Fruit fly (Drosophila melanogaster) whole organism, wandering third instar larva: ENCODE data around the gene CG4338.
A peak's percentile ranks its signal among the peaks of the same experiment; 100 is the strongest.

ENCODE experiments used
- Abd-B ChIP-seq: fragments of >200 bp; optimal IDR thresholded peaks from 2 replicates; lab custom pipeline; 2017; ENCODE audit warnings: missing biosample characterization, missing genetic modification characterization
- CG32264 ChIP-seq: fragments of 200-800 bp; sonication (Bioruptor generic); optimal IDR thresholded peaks from 2 replicates; lab custom pipeline; 2016; ENCODE audit warnings: missing biosample characterization, missing genetic modification characterization
- CG9705 ChIP-seq: fragments of 200-800 bp; sonication (Bioruptor generic); optimal IDR thresholded peaks from 2 replicates; lab custom pipeline; 2018; ENCODE audit warnings: missing biosample characterization, mild to moderate bottlenecking, missing genetic modification characterization
- CrebA ChIP-seq: fragments of 200-800 bp; sonication (Bioruptor generic); optimal IDR thresholded peaks from 2 replicates; lab custom pipeline; 2016; ENCODE audit warnings: missing biosample characterization, mild to moderate bottlenecking, missing genetic modification characterization, borderline replicate concordance
- Dfd ChIP-seq: fragments of >200 bp; optimal IDR thresholded peaks from 2 replicates; lab custom pipeline; 2017; ENCODE audit warnings: missing biosample characterization, missing genetic modification characterization
- Dif ChIP-seq: fragments of 200-275, 200-300 bp; sonication (Bioruptor generic); optimal IDR thresholded peaks from 2 replicates; lab custom pipeline; 2018; ENCODE audit warnings: missing biosample characterization, missing genetic modification characterization; ENCODE audit not compliant: partially characterized antibody
- GATAd ChIP-seq: sonication (Bioruptor generic); optimal IDR thresholded peaks from 2 replicates; lab custom pipeline; 2016; ENCODE audit warnings: missing biosample characterization, missing genetic modification characterization
- HLH106 ChIP-seq: fragments of 200-800 bp; optimal IDR thresholded peaks from 3 replicates; lab custom pipeline; 2019; ENCODE audit warnings: missing biosample characterization, mild to moderate bottlenecking, missing genetic modification characterization, moderate library complexity
- Hnf4 ChIP-seq: fragments of 200-800 bp; sonication (Bioruptor generic); optimal IDR thresholded peaks from 2 replicates; lab custom pipeline; 2016; ENCODE audit warnings: missing biosample characterization, mild to moderate bottlenecking, missing genetic modification characterization
- Hr78 ChIP-seq: fragments of >200 bp; optimal IDR thresholded peaks from 2 replicates; lab custom pipeline; 2017; ENCODE audit warnings: missing biosample characterization, missing genetic modification characterization
- Hr83 ChIP-seq: fragments of 200-300 bp; sonication (Bioruptor generic); optimal IDR thresholded peaks from 2 replicates; lab custom pipeline; 2016; ENCODE audit warnings: missing biosample characterization, mild to moderate bottlenecking, missing genetic modification characterization, moderate library complexity; ENCODE audit not compliant: poor library complexity, severe bottlenecking
- Jra ChIP-seq: sonication (Bioruptor generic); optimal IDR thresholded peaks from 2 replicates; lab custom pipeline; 2016; ENCODE audit warnings: missing biosample characterization, missing genetic modification characterization
- Mio ChIP-seq: sonication (Bioruptor generic); optimal IDR thresholded peaks from 2 replicates; lab custom pipeline; 2016; ENCODE audit warnings: missing biosample characterization, missing genetic modification characterization
- Myc ChIP-seq: fragments of >200 bp; optimal IDR thresholded peaks from 2 replicates; lab custom pipeline; 2017
- N ChIP-seq: fragments of >200 bp; optimal IDR thresholded peaks from 2 replicates; lab custom pipeline; 2018; ENCODE audit warnings: missing biosample characterization, missing external identifiers, missing genetic modification characterization
- OdsH ChIP-seq: fragments of 200-800 bp; sonication (Bioruptor generic); optimal IDR thresholded peaks from 2 replicates; lab custom pipeline; 2016; ENCODE audit warnings: missing biosample characterization, mild to moderate bottlenecking, missing genetic modification characterization
- Rel ChIP-seq, 2 experiments: fragments of 200-800 bp; sonication (Bioruptor generic) in 1 of 2; optimal IDR thresholded peaks; 2 replicates in 1 of 2; 3 replicates in 1 of 2; lab custom pipeline; 2016 to 2019; ENCODE audit warnings: mild to moderate bottlenecking in 2 of 2, missing biosample characterization in 2 of 2, missing genetic modification characterization in 2 of 2, moderate library complexity in 1 of 2
- Sp1 ChIP-seq: fragments of 200-800 bp; sonication (Bioruptor generic); optimal IDR thresholded peaks from 3 replicates; lab custom pipeline; 2019; ENCODE audit warnings: missing biosample characterization, mild to moderate bottlenecking, missing genetic modification characterization, moderate library complexity
- Vsx2 ChIP-seq: fragments of 200-300, 225-300 bp; sonication (Bioruptor generic); optimal IDR thresholded peaks from 2 replicates; lab custom pipeline; 2018; ENCODE audit warnings: missing biosample characterization, missing genetic modification characterization; ENCODE audit not compliant: partially characterized antibody
- br ChIP-seq: fragments of 200-800 bp; sonication (Bioruptor generic); optimal IDR thresholded peaks from 2 replicates; lab custom pipeline; 2016; ENCODE audit warnings: missing biosample characterization, missing genetic modification characterization
- brk ChIP-seq: fragments of 200-800 bp; sonication (Bioruptor generic); optimal IDR thresholded peaks from 2 replicates; lab custom pipeline; 2016; ENCODE audit warnings: missing biosample characterization, mild to moderate bottlenecking, missing genetic modification characterization
- dl ChIP-seq, 2 experiments: fragments of 175-275, 200-275 bp in 1 of 2; fragments of 200-275 bp in 1 of 2; sonication (Bioruptor generic); optimal IDR thresholded peaks; lab custom pipeline; 2018; ENCODE audit warnings: mild to moderate bottlenecking in 2 of 2, missing biosample characterization in 2 of 2, missing genetic modification characterization in 2 of 2, moderate library complexity in 2 of 2; ENCODE audit not compliant: partially characterized antibody in 2 of 2, insufficient read depth in 1 of 2
- dmrt93B ChIP-seq: fragments of 200-800 bp; sonication (Bioruptor generic); optimal IDR thresholded peaks from 2 replicates; lab custom pipeline; 2018; ENCODE audit warnings: missing biosample characterization, mild to moderate bottlenecking, missing genetic modification characterization
- dsf ChIP-seq: sonication (Bioruptor generic); optimal IDR thresholded peaks from 2 replicates; lab custom pipeline; 2016; ENCODE audit warnings: missing biosample characterization, missing genetic modification characterization, borderline replicate concordance
- ey ChIP-seq: fragments of 200-800 bp; sonication (Bioruptor generic); optimal IDR thresholded peaks from 2 replicates; lab custom pipeline; 2016; ENCODE audit warnings: missing biosample characterization, missing genetic modification characterization
- foxo ChIP-seq, 2 experiments: fragments of 200-800 bp; sonication (Bioruptor generic); optimal IDR thresholded peaks; 2 replicates in 1 of 2; 3 replicates in 1 of 2; lab custom pipeline; 2016 to 2017; ENCODE audit warnings: missing biosample characterization in 2 of 2, missing genetic modification characterization in 2 of 2
- fru ChIP-seq: fragments of 200-800 bp; sonication (Bioruptor generic); optimal IDR thresholded peaks from 3 replicates; lab custom pipeline; 2016; ENCODE audit warnings: missing biosample characterization, mild to moderate bottlenecking, missing genetic modification characterization
- h ChIP-seq: fragments of 200-800 bp; sonication (Bioruptor generic); optimal IDR thresholded peaks from 3 replicates; lab custom pipeline; 2016; ENCODE audit warnings: missing biosample characterization, mild to moderate bottlenecking, missing genetic modification characterization
- jim ChIP-seq: fragments of 175-275, 200-325 bp; sonication (Bioruptor generic); optimal IDR thresholded peaks from 2 replicates; lab custom pipeline; 2016; ENCODE audit warnings: missing biosample characterization, mild to moderate bottlenecking, missing genetic modification characterization
- lola ChIP-seq: fragments of >200 bp; optimal IDR thresholded peaks from 2 replicates; lab custom pipeline; 2017; ENCODE audit warnings: missing biosample characterization, missing genetic modification characterization
- pan ChIP-seq: fragments of >200 bp; optimal IDR thresholded peaks from 2 replicates; lab custom pipeline; 2017
- psq ChIP-seq: fragments of 200-800 bp; sonication (Bioruptor generic); optimal IDR thresholded peaks from 3 replicates; lab custom pipeline; 2017; ENCODE audit warnings: missing biosample characterization, mild to moderate bottlenecking, missing genetic modification characterization, moderate library complexity
- rgr ChIP-seq: fragments of 200-800 bp; sonication (Bioruptor generic); optimal IDR thresholded peaks from 3 replicates; lab custom pipeline; 2016; ENCODE audit warnings: missing biosample characterization, mild to moderate bottlenecking, missing genetic modification characterization
- sage ChIP-seq: fragments of 200-800 bp; sonication (Bioruptor generic); optimal IDR thresholded peaks from 2 replicates; lab custom pipeline; 2016; ENCODE audit warnings: missing biosample characterization, mild to moderate bottlenecking, missing genetic modification characterization
- sv ChIP-seq: fragments of 200-800 bp; sonication (Bioruptor generic); optimal IDR thresholded peaks from 3 replicates; lab custom pipeline; 2016; ENCODE audit warnings: missing biosample characterization, missing genetic modification characterization
- tai ChIP-seq: sonication (Bioruptor generic); optimal IDR thresholded peaks from 2 replicates; lab custom pipeline; 2016; ENCODE audit warnings: missing biosample characterization, missing genetic modification characterization
- usp ChIP-seq: fragments of >200 bp; optimal IDR thresholded peaks from 2 replicates; lab custom pipeline; 2017; ENCODE audit warnings: missing biosample characterization, missing genetic modification characterization
- woc ChIP-seq: sonication (Bioruptor generic); optimal IDR thresholded peaks from 2 replicates; lab custom pipeline; 2016; ENCODE audit warnings: missing biosample characterization, mild to moderate bottlenecking, missing genetic modification characterization

CG4338 gene

DNA sequence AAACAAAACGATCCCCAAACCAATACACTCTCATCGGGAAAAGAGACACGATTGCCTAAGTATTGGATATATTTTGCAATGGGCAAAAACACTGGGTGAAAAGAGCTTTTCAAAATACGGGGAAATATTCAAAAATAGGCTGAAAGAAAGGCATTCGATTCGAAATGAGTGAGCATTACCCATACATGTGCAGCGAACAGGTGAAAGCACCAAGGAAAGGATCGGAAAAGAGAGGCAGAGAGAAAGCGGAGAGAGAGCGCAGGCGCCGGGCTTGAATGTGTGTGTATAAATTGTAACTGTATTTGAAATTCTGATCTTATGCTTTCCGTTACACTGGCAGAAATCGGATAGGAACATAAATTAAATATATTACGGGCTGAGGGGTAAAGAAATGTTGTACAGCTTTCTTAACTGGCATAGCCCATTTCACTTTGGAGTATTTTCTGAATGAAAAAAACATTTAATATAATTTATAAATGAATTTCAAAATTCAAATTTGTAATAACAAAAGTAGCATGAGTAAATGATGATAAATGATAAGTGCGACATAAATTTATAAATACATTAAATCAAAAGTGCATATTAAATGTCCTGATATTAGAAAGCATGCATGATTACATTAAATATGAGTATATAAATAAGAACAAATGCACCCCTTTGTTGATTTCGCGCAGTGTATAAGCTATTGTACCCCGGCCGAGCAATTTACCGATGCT lies 5.5 kb downstream of the CG4338 start:
- TF ChIP-seq Mio (GFP tag; lab: Kevin White, UChicago) = no peak
- no peak for TF ChIP-seq usp (GFP tag; lab: Kevin White, UChicago)
- peak; percentile 46 for TF ChIP-seq rgr (GFP tag; lab: Kevin White, UChicago)
- TF ChIP-seq dsf = no peak
- TF ChIP-seq ey (GFP tag; lab: Kevin White, UChicago) = peak; percentile 34
- TF ChIP-seq fru (GFP tag; lab: Kevin White, UChicago) = peak; percentile 65
- peak; percentile 23 for TF ChIP-seq Dif
- TF ChIP-seq foxo (GFP tag; optimal IDR thresholded peaks at IDR 0.05; lab: Kevin White, UChicago) = peak in 1 of 2 experiments; percentile 63
- TF ChIP-seq sage (GFP tag; lab: Kevin White, UChicago) = peak; percentile 16
- no peak for TF ChIP-seq Vsx2 (GFP tag; lab: Kevin White, UChicago)
- TF ChIP-seq sv = peak; percentile 20
- peak; percentile 45 for TF ChIP-seq h (GFP tag; lab: Kevin White, UChicago)
- TF ChIP-seq woc (GFP tag; lab: Kevin White, UChicago) = peak; percentile 24
- TF ChIP-seq Abd-B (GFP tag; lab: Kevin White, UChicago) = no peak
- no peak for TF ChIP-seq Hr83 (GFP tag; lab: Kevin White, UChicago)
- TF ChIP-seq GATAd = no peak
- TF ChIP-seq lola = no peak
- no peak for TF ChIP-seq N
- no peak for TF ChIP-seq Myc
- no peak for TF ChIP-seq dl (GFP tag; optimal IDR thresholded peaks at IDR 0.05; lab: Kevin White, UChicago; ENCODE audit: insufficient read depth in 1 of 2, partially characterized antibody in 2 of 2)
- TF ChIP-seq CG32264 = no peak
- no peak for TF ChIP-seq Hr78 (GFP tag; lab: Kevin White, UChicago)
- TF ChIP-seq dmrt93B (GFP tag; lab: Kevin White, UChicago) = peak; percentile 51
- TF ChIP-seq HLH106 (tag; lab: Kevin White, UChicago) = peak; percentile 66
- no peak for TF ChIP-seq CrebA
- peak; percentile 60 for TF ChIP-seq OdsH (GFP tag; lab: Kevin White, UChicago)
- TF ChIP-seq br (GFP tag; lab: Kevin White, UChicago) = peak; percentile 33
- TF ChIP-seq psq (GFP tag; lab: Kevin White, UChicago) = peak; percentile 56
- no peak for TF ChIP-seq jim (GFP tag; lab: Kevin White, UChicago)
- no peak for TF ChIP-seq pan (lab: Kevin White, UChicago)
- no peak for TF ChIP-seq tai (GFP tag; lab: Kevin White, UChicago)
- TF ChIP-seq Dfd (GFP tag; lab: Kevin White, UChicago) = no peak
- no peak for TF ChIP-seq Jra (GFP tag; lab: Kevin White, UChicago)
- no peak for TF ChIP-seq Hnf4
- TF ChIP-seq CG9705 (GFP tag; lab: Kevin White, UChicago) = no peak
- no peak for TF ChIP-seq brk (GFP tag; lab: Kevin White, UChicago)
- no peak for TF ChIP-seq Rel (GFP tag; optimal IDR thresholded peaks at IDR 0.05; lab: Kevin White, UChicago)
- TF ChIP-seq Rel (tag; optimal IDR thresholded peaks at IDR 0.05; lab: Kevin White, UChicago) = no peak
- TF ChIP-seq Sp1 (GFP tag; lab: Kevin White, UChicago) = peak; percentile 71

DNA sequence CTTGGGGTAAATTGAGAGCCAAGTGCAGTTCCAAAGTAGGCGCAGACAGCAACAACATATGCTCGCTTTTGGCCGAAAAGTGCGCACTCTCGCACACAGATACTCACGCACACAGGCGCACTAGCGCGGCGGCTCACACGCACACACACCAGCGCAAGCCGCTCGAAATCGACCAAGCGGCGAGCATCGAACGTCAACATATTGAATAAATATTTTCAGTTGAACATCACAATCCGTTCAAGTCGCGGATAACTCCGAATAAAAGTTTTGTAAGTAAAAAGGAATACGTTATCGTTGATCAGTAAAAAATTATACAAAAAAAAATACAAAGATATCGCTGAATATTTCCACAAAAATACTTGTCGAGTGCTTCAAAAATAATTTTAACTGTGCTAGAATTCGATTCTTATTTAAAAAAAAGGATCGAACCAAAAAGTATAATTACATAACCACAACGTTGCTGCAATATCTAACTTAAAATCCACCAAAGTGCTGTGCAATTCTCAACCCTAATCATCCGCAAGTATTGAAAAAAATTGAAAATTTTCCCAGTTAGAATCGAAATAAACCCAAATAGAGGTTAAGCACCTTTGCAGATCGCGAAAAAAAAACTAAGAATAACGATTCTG lies 6.1 kb downstream of the CG4338 start:
- TF ChIP-seq OdsH (GFP tag; lab: Kevin White, UChicago) = no peak
- TF ChIP-seq dl (GFP tag; optimal IDR thresholded peaks at IDR 0.05; lab: Kevin White, UChicago; ENCODE audit: insufficient read depth in 1 of 2, partially characterized antibody in 2 of 2) = peak in 1 of 2 experiments; percentile 3
